Worm (Caenorhabditis elegans) whole organism, L4 larva: Measurements from ENCODE around the gene F47B8.2.

Experiments used
- D1046.2 ChIP-seq: fragments of 200-800 bp; sonication (Bioruptor generic); IDR thresholded peaks from 2 replicates; pipeline ENCODE4 v1.3.6; 2022; ENCODE audit warnings: missing genetic modification characterization, missing compliant biosample characterization
- F26F4.8 ChIP-seq: fragments of 200-800 bp; sonication (Bioruptor generic); conservative IDR thresholded peaks from 2 replicates; pipeline ENCODE4 v1.3.6; 2022; ENCODE audit warnings: missing genetic modification characterization, missing compliant biosample characterization
- T26A8.4 ChIP-seq: fragments of 200-800 bp; sonication (Bioruptor generic); IDR thresholded peaks from 2 replicates; pipeline ENCODE4 v1.3.6; 2022; ENCODE audit warnings: missing genetic modification characterization, missing compliant biosample characterization
- Y105C5A.15 ChIP-seq: fragments of 200-800 bp; sonication (Bioruptor generic); IDR thresholded peaks from 2 replicates; pipeline ENCODE4 v1.3.6; 2022; ENCODE audit warnings: missing genetic modification characterization, missing compliant biosample characterization
- Y5F2A.4 ChIP-seq: fragments of 200-800 bp; sonication (Bioruptor generic); optimal IDR thresholded peaks from 2 replicates; lab custom pipeline; 2018; ENCODE audit warnings: mild to moderate bottlenecking, missing genetic modification characterization, missing compliant biosample characterization
- aly-2 ChIP-seq: sonication (generic microtip); optimal IDR thresholded peaks from 2 replicates; lab custom pipeline; 2018; ENCODE audit warnings: missing biosample characterization, missing genetic modification characterization
- arid-1 ChIP-seq: fragments of 200-800 bp; sonication (Bioruptor generic); conservative IDR thresholded peaks from 2 replicates; pipeline ENCODE4 v1.3.6; 2022; ENCODE audit warnings: missing genetic modification reagents, missing genetic modification characterization, missing compliant biosample characterization
- ceh-20 ChIP-seq: fragments of 200-800 bp; sonication (Bioruptor generic); IDR thresholded peaks from 2 replicates; pipeline ENCODE4 v1.3.6; 2022; ENCODE audit warnings: missing genetic modification reagents, missing genetic modification characterization, missing compliant biosample characterization
- ceh-28 ChIP-seq: fragments of 150-350 bp; optimal IDR thresholded peaks from 2 replicates; lab custom pipeline; 2014; ENCODE audit warnings: missing biosample characterization, missing genetic modification reagents, missing genetic modification characterization
- ceh-44 ChIP-seq: fragments of 200-800 bp; sonication (Bioruptor generic); IDR thresholded peaks from 2 replicates; pipeline ENCODE4 v1.3.6; 2022; ENCODE audit warnings: missing genetic modification reagents, missing genetic modification characterization, missing compliant biosample characterization
- ceh-62 ChIP-seq: sonication (generic microtip); optimal IDR thresholded peaks from 2 replicates; lab custom pipeline; 2017; ENCODE audit warnings: missing biosample characterization, missing genetic modification characterization
- cey-2 ChIP-seq: sonication (generic microtip); optimal IDR thresholded peaks from 3 replicates; lab custom pipeline; 2017; ENCODE audit warnings: missing genetic modification characterization, mild to moderate bottlenecking, missing compliant biosample characterization, antibody characterized with exemption, borderline replicate concordance; ENCODE audit not compliant: insufficient read depth
- daf-16 ChIP-seq, 3 experiments: sonication (generic microtip); optimal IDR thresholded peaks; 2 replicates each; lab custom pipeline; 2016 to 2017; ENCODE audit warnings: missing genetic modification characterization in 3 of 3, missing genetic modification reagents in 3 of 3, mild to moderate bottlenecking in 2 of 3, missing compliant biosample characterization in 2 of 3, missing biosample characterization in 1 of 3, moderate library complexity in 1 of 3
- dmd-6 ChIP-seq: fragments of 200-800 bp; sonication (Bioruptor generic); IDR thresholded peaks from 2 replicates; pipeline ENCODE4 v1.3.6; 2022; ENCODE audit warnings: missing genetic modification reagents, missing genetic modification characterization, missing compliant biosample characterization
- dmd-9 ChIP-seq: fragments of 200-800 bp; sonication (Bioruptor generic); IDR thresholded peaks from 2 replicates; pipeline ENCODE4 v1.3.6; 2022; ENCODE audit warnings: missing genetic modification reagents, missing genetic modification characterization, missing compliant biosample characterization
- dve-1 ChIP-seq: sonication (generic microtip); optimal IDR thresholded peaks from 2 replicates; lab custom pipeline; 2017; ENCODE audit warnings: antibody characterized with exemption, mild to moderate bottlenecking, missing genetic modification characterization, missing compliant biosample characterization; ENCODE audit not compliant: insufficient read depth
- egl-27 ChIP-seq: sonication (generic microtip); optimal IDR thresholded peaks from 3 replicates; lab custom pipeline; 2017; ENCODE audit warnings: missing biosample characterization, missing genetic modification reagents, missing genetic modification characterization
- hmg-1.1 ChIP-seq: fragments of 200-800 bp; sonication (Bioruptor generic); IDR thresholded peaks from 2 replicates; pipeline ENCODE4 v1.3.6; 2022; ENCODE audit warnings: missing genetic modification reagents, missing genetic modification characterization, missing compliant biosample characterization
- jun-1 ChIP-seq: fragments of 150-350 bp; optimal IDR thresholded peaks from 2 replicates; lab custom pipeline; 2014; ENCODE audit warnings: missing biosample characterization, missing genetic modification reagents, missing genetic modification characterization
- lim-7 ChIP-seq: fragments of 200-800 bp; sonication (Bioruptor generic); IDR thresholded peaks from 2 replicates; pipeline ENCODE4 v1.3.6; 2022; ENCODE audit warnings: missing genetic modification characterization, missing compliant biosample characterization
- lin-38 ChIP-seq: fragments of 200-800 bp; sonication (Bioruptor generic); IDR thresholded peaks from 2 replicates; pipeline ENCODE4 v1.3.6; 2022; ENCODE audit warnings: missing genetic modification reagents, missing genetic modification characterization, missing compliant biosample characterization
- lsy-2 ChIP-seq, 2 experiments: fragments of 150-350 bp in 1 of 2; sonication (generic microtip) in 1 of 2; optimal IDR thresholded peaks; 2 replicates each; lab custom pipeline; 2014 to 2017; ENCODE audit warnings: missing biosample characterization in 2 of 2, missing genetic modification characterization in 2 of 2
- madf-5 ChIP-seq, 2 experiments: fragments of 200-800 bp; sonication (Bioruptor generic); IDR thresholded peaks; 2 replicates each; pipeline ENCODE4 v1.3.6; 2022; ENCODE audit warnings: missing compliant biosample characterization in 2 of 2, missing genetic modification characterization in 2 of 2
- mdt-29 ChIP-seq: fragments of 200-800 bp; sonication (Bioruptor generic); IDR thresholded peaks from 2 replicates; pipeline ENCODE4 v1.3.6; 2022; ENCODE audit warnings: missing genetic modification reagents, missing genetic modification characterization, missing compliant biosample characterization
- mep-1 ChIP-seq: fragments of 150-350 bp; sonication (generic microtip); optimal IDR thresholded peaks from 3 replicates; lab custom pipeline; 2014; ENCODE audit warnings: missing biosample characterization, missing genetic modification characterization
- mxl-2 ChIP-seq: fragments of 200-800 bp; sonication (Bioruptor generic); conservative IDR thresholded peaks from 2 replicates; pipeline ENCODE4 v1.3.6; 2022; ENCODE audit warnings: missing genetic modification reagents, missing genetic modification characterization, missing compliant biosample characterization
- mxl-3 ChIP-seq: fragments of 200-800 bp; sonication (Bioruptor generic); optimal IDR thresholded peaks from 2 replicates; lab custom pipeline; 2018; ENCODE audit warnings: mild to moderate bottlenecking, missing genetic modification characterization, missing compliant biosample characterization
- nhr-102 ChIP-seq: sonication (generic microtip); optimal IDR thresholded peaks from 2 replicates; lab custom pipeline; 2016; ENCODE audit warnings: mild to moderate bottlenecking, missing genetic modification characterization, moderate library complexity, missing compliant biosample characterization
- nhr-11 ChIP-seq: fragments of 150-350 bp; optimal IDR thresholded peaks from 2 replicates; lab custom pipeline; 2014; ENCODE audit warnings: missing biosample characterization, missing genetic modification characterization
- nhr-25 ChIP-seq: sonication (generic microtip); optimal IDR thresholded peaks from 2 replicates; lab custom pipeline; 2017; ENCODE audit warnings: missing genetic modification characterization, mild to moderate bottlenecking, missing compliant biosample characterization, antibody characterized with exemption, moderate library complexity, borderline replicate concordance; ENCODE audit not compliant: insufficient read depth
- nhr-48 ChIP-seq: sonication (generic microtip); optimal IDR thresholded peaks from 2 replicates; lab custom pipeline; 2016; ENCODE audit warnings: mild to moderate bottlenecking, missing genetic modification characterization, missing compliant biosample characterization
- pha-4 ChIP-seq, 2 experiments: fragments of 150-350 bp in 1 of 2; fragments of 200-800 bp in 1 of 2; sonication (Bioruptor generic) in 1 of 2; IDR thresholded peaks in 1 of 2; optimal IDR thresholded peaks in 1 of 2; 2 replicates each; pipeline versions ENCODE4 v1.3.6 to Lab custom; 2014 to 2022; ENCODE audit warnings: missing genetic modification characterization in 2 of 2, missing genetic modification reagents in 2 of 2, missing biosample characterization in 1 of 2, missing compliant biosample characterization in 1 of 2
- php-3 ChIP-seq: fragments of 200-800 bp; sonication (Bioruptor generic); IDR thresholded peaks from 2 replicates; pipeline ENCODE4 v1.3.6; 2022; ENCODE audit warnings: missing genetic modification reagents, missing genetic modification characterization, missing compliant biosample characterization
- pqm-1 ChIP-seq: sonication (generic microtip); optimal IDR thresholded peaks from 2 replicates; lab custom pipeline; 2017; ENCODE audit warnings: missing biosample characterization, missing genetic modification characterization
- rbr-2 ChIP-seq: sonication (generic microtip); optimal IDR thresholded peaks from 2 replicates; lab custom pipeline; 2016; ENCODE audit warnings: missing genotype, missing genetic modification characterization, missing compliant biosample characterization
- saeg-2 ChIP-seq: fragments of 200-800 bp; sonication (Bioruptor generic); IDR thresholded peaks from 2 replicates; pipeline ENCODE4 v1.3.6; 2022; ENCODE audit warnings: missing genetic modification reagents, missing genetic modification characterization, missing compliant biosample characterization
- sdz-12 ChIP-seq: fragments of 200-800 bp; sonication (Bioruptor generic); optimal IDR thresholded peaks from 2 replicates; lab custom pipeline; 2018; ENCODE audit warnings: mild to moderate bottlenecking, missing genetic modification characterization, missing compliant biosample characterization
- skn-1 ChIP-seq: fragments of 150-350 bp; optimal IDR thresholded peaks from 2 replicates; lab custom pipeline; 2014; ENCODE audit warnings: missing biosample characterization, missing genetic modification characterization
- snpc-4 ChIP-seq: fragments of 150-350 bp; optimal IDR thresholded peaks from 2 replicates; lab custom pipeline; 2014; ENCODE audit warnings: missing biosample characterization, missing genetic modification characterization
- spr-1 ChIP-seq: sonication (generic microtip); optimal IDR thresholded peaks from 2 replicates; lab custom pipeline; 2016; ENCODE audit warnings: mild to moderate bottlenecking, missing genetic modification characterization, missing compliant biosample characterization
- tag-97 ChIP-seq: fragments of 200-800 bp; sonication (Bioruptor generic); IDR thresholded peaks from 2 replicates; pipeline ENCODE4 v1.3.6; 2022; ENCODE audit warnings: missing genetic modification characterization, missing compliant biosample characterization
- vab-7 ChIP-seq: fragments of 200-800 bp; sonication (Bioruptor generic); IDR thresholded peaks from 2 replicates; pipeline ENCODE4 v1.3.6; 2022; ENCODE audit warnings: missing genetic modification reagents, missing genetic modification characterization, missing compliant biosample characterization
- zfp-2 ChIP-seq: sonication (generic microtip); optimal IDR thresholded peaks from 2 replicates; lab custom pipeline; 2016; ENCODE audit warnings: mild to moderate bottlenecking, missing genetic modification characterization, missing compliant biosample characterization
- zfp-3 ChIP-seq: fragments of 200-800 bp; sonication (Bioruptor generic); conservative IDR thresholded peaks from 2 replicates; pipeline ENCODE4 v1.3.6; 2022; ENCODE audit warnings: missing genetic modification reagents, missing genetic modification characterization, missing compliant biosample characterization
- zip-11 ChIP-seq: fragments of 200-800 bp; sonication (Bioruptor generic); IDR thresholded peaks from 2 replicates; pipeline ENCODE4 v1.3.6; 2022; ENCODE audit warnings: missing genetic modification characterization, missing compliant biosample characterization
- zip-2 ChIP-seq: fragments of 150-350 bp; optimal IDR thresholded peaks from 2 replicates; lab custom pipeline; 2014; ENCODE audit warnings: missing biosample characterization, missing genetic modification characterization
- ztf-11 ChIP-seq: fragments of 150-350 bp; optimal IDR thresholded peaks from 2 replicates; lab custom pipeline; 2014; ENCODE audit warnings: missing biosample characterization, missing genetic modification characterization
- ztf-7 ChIP-seq: fragments of 150-350 bp; optimal IDR thresholded peaks from 2 replicates; lab custom pipeline; 2014; ENCODE audit warnings: missing biosample characterization, missing genetic modification characterization

F47B8.2 gene

ce11 chrV:14358577-14358976, 42.2 kb upstream of the F47B8.2 start, which contains the start of gene Y49A3A.4 (continued):
- peak; percentile 70 for TF ChIP-seq snpc-4 (tag; lab: Kevin White, UChicago)
- TF ChIP-seq zfp-3: no peak
- TF ChIP-seq aly-2: no peak
- no peak for TF ChIP-seq mxl-2 (GFP tag; lab: Robert Waterston, UW)
- no peak for TF ChIP-seq dmd-9 (GFP tag; lab: Robert Waterston, UW)
- no peak for TF ChIP-seq spr-1 (tag; lab: Kevin White, UChicago)
- TF ChIP-seq nhr-25 (tag; lab: Kevin White, UChicago): no peak
- TF ChIP-seq D1046.2 (GFP tag; lab: Robert Waterston, UW): no peak
- no peak for TF ChIP-seq zip-11 (GFP tag; lab: Robert Waterston, UW)
- no peak for TF ChIP-seq lsy-2 (tag; optimal IDR thresholded peaks at IDR 0.05; lab: Kevin White, UChicago)
- no peak for TF ChIP-seq rbr-2 (tag; lab: Kevin White, UChicago)
- TF ChIP-seq pha-4 (GFP tag; IDR thresholded peaks at IDR 0.05; lab: Robert Waterston, UW): no peak
- no peak for TF ChIP-seq pha-4 (tag; optimal IDR thresholded peaks at IDR 0.05; lab: Kevin White, UChicago)
- peak; percentile 19 for TF ChIP-seq dve-1 (tag; lab: Kevin White, UChicago)
- TF ChIP-seq ztf-7 (tag; lab: Kevin White, UChicago): no peak
- TF ChIP-seq Y5F2A.4 (GFP tag; lab: Kevin White, UChicago): peak; percentile 0
- TF ChIP-seq nhr-11 (tag; lab: Kevin White, UChicago): no peak
- TF ChIP-seq mep-1 (tag; lab: Kevin White, UChicago): peak; percentile 21
- TF ChIP-seq tag-97 (GFP tag; lab: Robert Waterston, UW): no peak
- TF ChIP-seq lin-38: no peak; the same call in 1 of the 2 replicates
- no peak for TF ChIP-seq ceh-28 (tag; lab: Kevin White, UChicago)
- no peak for TF ChIP-seq hmg-1.1 (GFP tag; lab: Robert Waterston, UW)
- TF ChIP-seq Y105C5A.15 (GFP tag; lab: Robert Waterston, UW): no peak
- no peak for TF ChIP-seq mxl-3
- TF ChIP-seq mdt-29: no peak
- TF ChIP-seq zip-2 (tag; lab: Kevin White, UChicago): no peak
- TF ChIP-seq saeg-2 (GFP tag; lab: Robert Waterston, UW): no peak
- no peak for TF ChIP-seq pqm-1 (tag; lab: Kevin White, UChicago)
- TF ChIP-seq T26A8.4 (GFP tag; lab: Robert Waterston, UW): peak; percentile 63
- TF ChIP-seq cey-2 (tag; lab: Kevin White, UChicago): no peak
- no peak for TF ChIP-seq ceh-20
- TF ChIP-seq arid-1 (GFP tag; lab: Robert Waterston, UW): no peak
- TF ChIP-seq madf-5 (GFP tag; IDR thresholded peaks at IDR 0.05; lab: Robert Waterston, UW): no peak
- TF ChIP-seq ztf-11 (tag; lab: Kevin White, UChicago): no peak
- no peak for TF ChIP-seq php-3
- TF ChIP-seq skn-1 (tag; lab: Kevin White, UChicago): no peak
- no peak for TF ChIP-seq F26F4.8 (GFP tag; lab: Robert Waterston, UW)
- no peak for TF ChIP-seq daf-16 (GFP tag; optimal IDR thresholded peaks at IDR 0.05; lab: Kevin White, UChicago)
- peak; percentile 42 for TF ChIP-seq daf-16 (tag; optimal IDR thresholded peaks at IDR 0.05; lab: Kevin White, UChicago)

- TF ChIP-seq ceh-62 (tag; lab: Kevin White, UChicago) (no peak), lim-7 (no peak), vab-7 (no peak), dmd-6 (GFP tag; lab: Robert Waterston, UW) (peak; percentile 55; the same call in 1 of the 2 replicates), pha-4 (GFP tag; IDR thresholded peaks at IDR 0.05; lab: Robert Waterston, UW) (peak; percentile 49; the same call in 1 of the 2 replicates), pha-4 (tag; optimal IDR thresholded peaks at IDR 0.05; lab: Kevin White, UChicago) (peak; percentile 72), dve-1 (tag; lab: Kevin White, UChicago) (peak; percentile 85), egl-27 (tag; lab: Kevin White, UChicago) (no peak), sdz-12 (GFP tag; lab: Kevin White, UChicago) (no peak), ceh-44 (no peak), T26A8.4 (GFP tag; lab: Robert Waterston, UW) (peak; percentile 70), jun-1 (tag; lab: Kevin White, UChicago) (peak; percentile 54), nhr-11 (tag; lab: Kevin White, UChicago) (peak; percentile 34), nhr-102 (tag; lab: Kevin White, UChicago) (peak; percentile 71), mep-1 (tag; lab: Kevin White, UChicago) (peak; percentile 86), nhr-48 (tag; lab: Kevin White, UChicago) (peak; percentile 24), zfp-2 (tag; lab: Kevin White, UChicago) (no peak), spr-1 (tag; lab: Kevin White, UChicago) (peak; percentile 66)
Observed at ce11 chrV:14355738-14356368, 39.4 kb upstream of the F47B8.2 start, which contains the start of gene cyn-1. Gene cyn-1 (plus strand): TSS chrV:14356076.
